Worm (Caenorhabditis elegans) whole organism, L2 larva: ENCODE results near the gene frpr-6.

ENCODE experiments used
- Y55F3AM.14 ChIP-seq: fragments of 200-800 bp; sonication (Bioruptor generic); optimal IDR thresholded peaks from 2 replicates; lab custom pipeline; 2018; ENCODE audit warnings: mild to moderate bottlenecking, missing genetic modification characterization, missing compliant biosample characterization
- aly-2 ChIP-seq: fragments of 150-350 bp; optimal IDR thresholded peaks from 2 replicates; lab custom pipeline; 2014; ENCODE audit warnings: missing biosample characterization, missing genetic modification characterization
- elt-1 ChIP-seq: fragments of 150-350 bp; optimal IDR thresholded peaks from 2 replicates; lab custom pipeline; 2014; ENCODE audit warnings: missing biosample characterization, missing genetic modification characterization
- elt-3 ChIP-seq: sonication (generic microtip); optimal IDR thresholded peaks from 2 replicates; lab custom pipeline; 2017; ENCODE audit warnings: missing biosample characterization, missing genetic modification characterization
- lin-13 ChIP-seq: fragments of 150-350 bp; optimal IDR thresholded peaks from 2 replicates; lab custom pipeline; 2014; ENCODE audit warnings: missing biosample characterization, missing genetic modification reagents, missing genetic modification characterization
- mab-5 ChIP-seq: fragments of 150-350 bp; optimal IDR thresholded peaks from 2 replicates; lab custom pipeline; 2014; ENCODE audit warnings: missing biosample characterization, missing genetic modification characterization
- nhr-10 ChIP-seq: sonication (generic microtip); optimal IDR thresholded peaks from 2 replicates; lab custom pipeline; 2017; ENCODE audit warnings: missing biosample characterization, missing genetic modification characterization
- nhr-12 ChIP-seq: fragments of 150-350 bp; optimal IDR thresholded peaks from 2 replicates; lab custom pipeline; 2014; ENCODE audit warnings: missing biosample characterization, missing genetic modification characterization
- nhr-21 ChIP-seq: fragments of 150-350 bp; optimal IDR thresholded peaks from 2 replicates; lab custom pipeline; 2014; ENCODE audit warnings: missing biosample characterization, missing genetic modification characterization
- nhr-23 ChIP-seq: fragments of 150-350 bp; optimal IDR thresholded peaks from 2 replicates; lab custom pipeline; 2014; ENCODE audit warnings: missing biosample characterization, missing genetic modification reagents, missing genetic modification characterization
- nhr-237 ChIP-seq: fragments of 150-350 bp; optimal IDR thresholded peaks from 2 replicates; lab custom pipeline; 2014; ENCODE audit warnings: missing biosample characterization, missing genetic modification characterization
- nhr-25 ChIP-seq: fragments of 150-350 bp; sonication (generic microtip); optimal IDR thresholded peaks from 3 replicates; lab custom pipeline; 2014; ENCODE audit warnings: missing biosample characterization, missing genetic modification characterization
- sma-9 ChIP-seq, 2 experiments: fragments of 150-350 bp in 1 of 2; sonication (generic microtip) in 1 of 2; optimal IDR thresholded peaks; 2 replicates each; lab custom pipeline; 2014 to 2016; ENCODE audit warnings: missing genetic modification characterization in 2 of 2, mild to moderate bottlenecking in 1 of 2, missing biosample characterization in 1 of 2, missing compliant biosample characterization in 1 of 2, missing genetic modification reagents in 1 of 2, moderate library complexity in 1 of 2
- unc-55 ChIP-seq: fragments of 150-350 bp; sonication (generic microtip); optimal IDR thresholded peaks from 3 replicates; lab custom pipeline; 2014; ENCODE audit warnings: missing biosample characterization, missing genetic modification reagents, missing genetic modification characterization
- unc-62 ChIP-seq: fragments of 150-350 bp; optimal IDR thresholded peaks from 2 replicates; lab custom pipeline; 2014; ENCODE audit warnings: missing biosample characterization, missing genetic modification reagents, missing genetic modification characterization
- ztf-4 ChIP-seq: fragments of 150-350 bp; optimal IDR thresholded peaks from 2 replicates; lab custom pipeline; 2014; ENCODE audit warnings: missing biosample characterization, missing genetic modification characterization

frpr-6 gene

ce11 chrV:9051100-9051499 lies 49.9 kb downstream of the frpr-6 start, which contains the start of gene C25E10.7:
Gene C25E10.7 (minus strand): TSS chrV:9051200.
- TF ChIP-seq mab-5 (tag; lab: Kevin White, UChicago), result no peak
- no peak for TF ChIP-seq elt-1
- TF ChIP-seq sma-9 (GFP tag; optimal IDR thresholded peaks at IDR 0.05; lab: Kevin White, UChicago), result no peak
- TF ChIP-seq sma-9 (tag; optimal IDR thresholded peaks at IDR 0.05; lab: Kevin White, UChicago), result no peak
- TF ChIP-seq elt-3 (tag; lab: Kevin White, UChicago), result no peak
- no peak for TF ChIP-seq nhr-237 (tag; lab: Kevin White, UChicago)
- no peak for TF ChIP-seq nhr-23 (tag; lab: Kevin White, UChicago)
- no peak for TF ChIP-seq unc-62 (GFP tag; lab: Kevin White, UChicago)
- no peak for TF ChIP-seq lin-13 (GFP tag; lab: Kevin White, UChicago)
- no peak for TF ChIP-seq Y55F3AM.14 (GFP tag; lab: Kevin White, UChicago)
- no peak for TF ChIP-seq nhr-12
- TF ChIP-seq nhr-10 (tag; lab: Kevin White, UChicago), result no peak
- TF ChIP-seq aly-2 (tag; lab: Kevin White, UChicago), result no peak
- no peak for TF ChIP-seq nhr-21 (tag; lab: Kevin White, UChicago)
- no peak for TF ChIP-seq ztf-4 (tag; lab: Kevin White, UChicago)
- no peak for TF ChIP-seq unc-55 (GFP tag; lab: Kevin White, UChicago)
- TF ChIP-seq nhr-25, result no peak
